Fruit fly (Drosophila melanogaster): ENCODE data around the gene Six4.

Gene Six4

dm6 chr3L:20771891-20772646, 20.5 kb downstream of the Six4 start (continued):
- no peak for TF ChIP-seq CG1832 (GFP tag; optimal IDR thresholded peaks at IDR 0.05)
- TF ChIP-seq Asciz (GFP tag; optimal IDR thresholded peaks at IDR 0.05): peak; percentile 76
- TF ChIP-seq CG1792 (GFP tag; optimal IDR thresholded peaks at IDR 0.05): peak; percentile 29
- TF ChIP-seq CG10462 (GFP tag; optimal IDR thresholded peaks at IDR 0.05): peak; percentile 65
- TF ChIP-seq Pdp1 (GFP tag; optimal IDR thresholded peaks at IDR 0.05): peak; percentile 75 to 78
- TF ChIP-seq Bteb2 (GFP tag; optimal IDR thresholded peaks at IDR 0.05): peak; percentile 50
- TF ChIP-seq sr (GFP tag; IDR thresholded peaks at IDR 0.05): no peak
- peak; percentile 66 for TF ChIP-seq scrt (GFP tag; optimal IDR thresholded peaks at IDR 0.05)
- peak; percentile 75 for TF ChIP-seq ap (GFP tag; IDR thresholded peaks at IDR 0.05)
- peak; percentile 76 for TF ChIP-seq CG6689 (GFP tag; IDR thresholded peaks at IDR 0.05)
- TF ChIP-seq HLH4C (GFP tag; IDR thresholded peaks at IDR 0.05; ENCODE audit: partially characterized antibody): no peak
- TF ChIP-seq CG7357 (GFP tag; IDR thresholded peaks at IDR 0.05): peak; percentile 54; the same call in 2 of the 3 replicates
- peak; percentile 86 for TF ChIP-seq CG12219 (GFP tag; optimal IDR thresholded peaks at IDR 0.05)
- peak; percentile 69 for TF ChIP-seq CG18764 (GFP tag; optimal IDR thresholded peaks at IDR 0.05)
- no peak for TF ChIP-seq z (GFP tag; IDR thresholded peaks at IDR 0.05)
- TF ChIP-seq Abd-B (GFP tag; optimal IDR thresholded peaks at IDR 0.05): peak; percentile 51
- TF ChIP-seq unpg (GFP tag; optimal IDR thresholded peaks at IDR 0.05): peak; percentile 85
- peak; percentile 67; the same call in 1 of the 2 replicates for TF ChIP-seq HLH3B (GFP tag; IDR thresholded peaks at IDR 0.05)
- peak; percentile 58 for TF ChIP-seq CG16863 (GFP tag; optimal IDR thresholded peaks at IDR 0.05)
- no peak for TF ChIP-seq ab (GFP tag; optimal IDR thresholded peaks at IDR 0.05)
- peak; percentile 78 for TF ChIP-seq CG11247 (GFP tag; IDR thresholded peaks at IDR 0.05)
- TF ChIP-seq CG2202 (tag; optimal IDR thresholded peaks at IDR 0.05): peak; percentile 48
- peak; percentile 83 for TF ChIP-seq az2 (GFP tag; optimal IDR thresholded peaks at IDR 0.05)
- peak; percentile 40 for TF ChIP-seq Atf-2 (GFP tag; optimal IDR thresholded peaks at IDR 0.05)
- peak; percentile 51 for TF ChIP-seq trem (tag; optimal IDR thresholded peaks at IDR 0.05)
- no peak for TF ChIP-seq usp (GFP tag; optimal IDR thresholded peaks at IDR 0.05)
- TF ChIP-seq chinmo (GFP tag; IDR thresholded peaks at IDR 0.05; ENCODE audit: partially characterized antibody): no peak
- peak; percentile 81 for TF ChIP-seq H2.0 (GFP tag; IDR thresholded peaks at IDR 0.05)
- peak; percentile 87 for TF ChIP-seq CG34422 (GFP tag; IDR thresholded peaks at IDR 0.05)
- TF ChIP-seq jigr1 (GFP tag; IDR thresholded peaks at IDR 0.05): peak; percentile 42; the same call in 1 of the 3 replicates
- peak; percentile 30 for TF ChIP-seq CG8359 (GFP tag; optimal IDR thresholded peaks at IDR 0.05; ENCODE audit: borderline replicate concordance)
- peak; percentile 90 for TF ChIP-seq Awh (GFP tag; IDR thresholded peaks at IDR 0.05)
- peak; percentile 42 for TF ChIP-seq rib (GFP tag; IDR thresholded peaks at IDR 0.05)
- TF ChIP-seq Optix (GFP tag; IDR thresholded peaks at IDR 0.05): 0 out of 3 replicates have a peak, but pooled peaks have one; percentile 44
- TF ChIP-seq CG12942 (GFP tag; optimal IDR thresholded peaks at IDR 0.05): peak; percentile 64

- no peak for TF ChIP-seq rib (GFP tag; IDR thresholded peaks at IDR 0.05)
- peak; percentile 13 for TF ChIP-seq odd (GFP tag; optimal IDR thresholded peaks at IDR 0.05)
- TF ChIP-seq ems (GFP tag; optimal IDR thresholded peaks at IDR 0.05): no peak
- no peak; the same call in 2 of the 3 replicates for TF ChIP-seq B-H1 (GFP tag; IDR thresholded peaks at IDR 0.05)
- TF ChIP-seq jumu (GFP tag; optimal IDR thresholded peaks at IDR 0.05): no peak
- TF ChIP-seq sr (GFP tag; IDR thresholded peaks at IDR 0.05): no peak
- TF ChIP-seq Med (GFP tag): no peak
- TF ChIP-seq chn (GFP tag; optimal IDR thresholded peaks at IDR 0.05): peak; percentile 29
- peak; percentile 81 for TF ChIP-seq CG13287 (GFP tag; IDR thresholded peaks at IDR 0.05; ENCODE audit: partially characterized antibody)
- no peak for TF ChIP-seq Gsc (GFP tag; IDR thresholded peaks at IDR 0.05)
- 0 out of 2 replicates have a peak, but pooled peaks have one; percentile 15 for TF ChIP-seq Ptx1 (GFP tag; IDR thresholded peaks at IDR 0.05)
- no peak for TF ChIP-seq wdn (GFP tag; IDR thresholded peaks at IDR 0.05)
- no peak for TF ChIP-seq Hr78 (GFP tag; optimal IDR thresholded peaks at IDR 0.05)
- no peak for TF ChIP-seq tll (GFP tag; optimal IDR thresholded peaks at IDR 0.05)
- TF ChIP-seq CG13624 (GFP tag; optimal IDR thresholded peaks at IDR 0.05): no peak
- TF ChIP-seq CG8478 (optimal IDR thresholded peaks at IDR 0.05): no peak
Observed at dm6 chr3L:20771001-20771890, 21.3 kb downstream of the Six4 start, which contains the start of the genes CG4042 and Pitslre. Gene CG4042 (minus strand): TSS chr3L:20771507. Gene Pitslre (plus strand): TSS chr3L:20771528.

Measured in whole organism, embryonic.